Worm (Caenorhabditis elegans) whole organism, L4 larva: ENCODE measurements around the gene fem-3.

Experiments
- unc-130 ChIP-seq: sonication (generic microtip); optimal IDR thresholded peaks from 2 replicates; lab custom pipeline; 2016; ENCODE audit warnings: missing genetic modification reagents, missing genetic modification characterization, missing compliant biosample characterization
- ztf-11 ChIP-seq: fragments of 150-350 bp; optimal IDR thresholded peaks from 2 replicates; lab custom pipeline; 2014; ENCODE audit warnings: missing biosample characterization, missing genetic modification characterization

- TF ChIP-seq ztf-11 (tag; lab: Kevin White, UChicago) (no peak), unc-130 (GFP tag; lab: Kevin White, UChicago) (no peak)
Measured at ce11 chrIV:9140172-9140805, 35.5 kb downstream of the fem-3 start.
